Fruit fly (Drosophila melanogaster) whole organism, prepupa: Measurements from ENCODE around the gene RhoGEF3.
A peak's percentile ranks its signal among the peaks of the same experiment; 100 is the strongest.

Experiments used
- CG16779 ChIP-seq: fragments of 200-800 bp; sonication (Bioruptor generic); optimal IDR thresholded peaks from 3 replicates; lab custom pipeline; 2017; ENCODE audit warnings: missing biosample characterization, mild to moderate bottlenecking, missing genetic modification characterization
- CG32006 ChIP-seq: fragments of 200-800 bp; sonication (Bioruptor generic); optimal IDR thresholded peaks from 3 replicates; lab custom pipeline; 2017; ENCODE audit warnings: missing biosample characterization, mild to moderate bottlenecking, missing genetic modification characterization
- CG3919 ChIP-seq: fragments of 200-800 bp; sonication (Bioruptor generic); optimal IDR thresholded peaks from 3 replicates; lab custom pipeline; 2016; ENCODE audit warnings: missing biosample characterization, missing genetic modification characterization
- CG9139 ChIP-seq: fragments of 200-800 bp; sonication (Bioruptor generic); optimal IDR thresholded peaks from 3 replicates; lab custom pipeline; 2017; ENCODE audit warnings: missing biosample characterization, mild to moderate bottlenecking, missing genetic modification characterization
- Gug ChIP-seq: fragments of 200-800 bp; sonication (Bioruptor generic); IDR thresholded peaks from 2 replicates; pipeline ENCODE4 v1.3.6; 2022; ENCODE audit warnings: missing biosample characterization, missing genetic modification characterization
- Met ChIP-seq: fragments of 200-800 bp; sonication (Bioruptor generic); optimal IDR thresholded peaks from 3 replicates; lab custom pipeline; 2016; ENCODE audit warnings: missing biosample characterization, missing genetic modification characterization
- Smox ChIP-seq: fragments of 200-800 bp; sonication (Bioruptor generic); optimal IDR thresholded peaks from 3 replicates; lab custom pipeline; 2016; ENCODE audit warnings: missing biosample characterization, missing genetic modification characterization
- Sox102F ChIP-seq: fragments of 200-800 bp; sonication (Bioruptor generic); optimal IDR thresholded peaks from 2 replicates; lab custom pipeline; 2016; ENCODE audit warnings: missing biosample characterization, mild to moderate bottlenecking, missing genetic modification characterization
- fd85E ChIP-seq: fragments of 200-800 bp; sonication (Bioruptor generic); optimal IDR thresholded peaks from 3 replicates; lab custom pipeline; 2016; ENCODE audit warnings: missing biosample characterization, missing genetic modification characterization

- TF ChIP-seq CG9139 (GFP tag; lab: Kevin White, UChicago) = peak; percentile 29
- peak; percentile 44 for TF ChIP-seq Met (GFP tag; lab: Kevin White, UChicago)
- peak; percentile 52 for TF ChIP-seq fd85E (GFP tag; lab: Kevin White, UChicago)
- peak; percentile 2 for TF ChIP-seq Sox102F (GFP tag; lab: Kevin White, UChicago)
- peak; percentile 39 for TF ChIP-seq CG32006 (GFP tag; lab: Kevin White, UChicago)
- no peak for TF ChIP-seq Gug (GFP tag; lab: Robert Waterston, UW)
- TF ChIP-seq Smox (GFP tag; lab: Kevin White, UChicago) = no peak
- TF ChIP-seq CG16779 = peak; percentile 22
- TF ChIP-seq CG3919 (GFP tag; lab: Kevin White, UChicago) = peak; percentile 38
Observed at dm6 chr3L:346656-347640, 69.7 kb downstream of the RhoGEF3 start, which contains the start of gene mth.
